Fruit fly (Drosophila melanogaster): Measurements from ENCODE around the gene CG16972.

DNA sequence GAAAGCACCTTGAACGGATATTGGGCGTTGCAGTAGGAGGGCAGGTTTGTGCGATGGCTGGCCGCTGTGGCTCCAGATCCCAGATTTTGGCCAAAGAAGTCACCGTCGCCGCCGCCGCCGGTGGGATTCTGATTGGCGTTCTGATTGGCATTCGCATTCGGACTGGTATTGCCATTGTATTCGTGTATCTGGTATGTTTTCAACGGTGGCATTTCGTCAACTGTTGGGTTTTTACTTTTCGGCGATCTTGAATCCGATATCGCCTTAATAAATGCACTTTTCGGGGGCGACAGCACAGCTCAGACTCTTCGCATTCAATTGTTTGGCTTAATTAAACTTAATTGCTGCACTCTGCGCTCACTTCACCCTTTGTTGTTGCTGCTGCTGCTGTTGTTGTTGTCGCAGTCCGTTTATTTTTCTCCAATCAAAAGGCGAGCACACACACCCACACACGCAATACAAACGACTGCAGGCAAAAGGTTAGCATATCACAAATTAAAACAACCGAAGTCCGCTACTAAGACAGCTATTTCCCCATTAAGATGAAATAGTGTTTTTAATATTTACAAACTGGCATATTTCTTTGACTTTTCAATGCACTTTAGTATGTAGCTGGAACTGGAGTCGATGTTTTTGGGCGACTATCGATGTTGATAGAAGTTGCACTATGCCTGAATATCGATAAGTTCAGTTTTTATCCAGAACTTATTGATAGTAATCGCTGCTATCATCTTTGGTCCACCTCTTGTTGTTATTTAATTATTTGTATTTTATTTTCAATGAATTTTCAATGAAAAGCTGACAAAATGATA lies 16.4 kb upstream of the CG16972 start, which contains the start of the genes CG9426 and mRF1:
- TF ChIP-seq Ets98B (GFP tag; IDR thresholded peaks at IDR 0.05) = no peak
- TF ChIP-seq D1 (tag; optimal IDR thresholded peaks at IDR 0.05) = no peak
- no peak for TF ChIP-seq CG12605 (GFP tag; IDR thresholded peaks at IDR 0.05)
- TF ChIP-seq CG32121 (GFP tag; IDR thresholded peaks at IDR 0.05) = no peak
- no peak for TF ChIP-seq CG10348 (GFP tag; IDR thresholded peaks at IDR 0.05)
- no peak for TF ChIP-seq CG4496 (GFP tag; IDR thresholded peaks at IDR 0.05)
